Fruit fly (Drosophila melanogaster) whole organism, embryonic: ENCODE results near the gene CG44090.

ENCODE experiments used
- Asciz ChIP-seq: fragments of 200-800 bp; sonication (Bioruptor generic); optimal IDR thresholded peaks from 2 replicates; lab custom pipeline; 2017; ENCODE audit warnings: missing biosample characterization, mild to moderate bottlenecking, missing genetic modification characterization, missing genetic modification reagents
- Atf6 ChIP-seq: fragments of 200-800 bp; sonication (Bioruptor generic); IDR thresholded peaks from 2 replicates; pipeline ENCODE4 v1.3.6; 2022; ENCODE audit warnings: missing biosample characterization, missing genetic modification characterization
- CG10147 ChIP-seq: fragments of 200-800 bp; sonication (Bioruptor generic); optimal IDR thresholded peaks from 2 replicates; lab custom pipeline; 2019; ENCODE audit warnings: missing biosample characterization, mild to moderate bottlenecking, missing genetic modification characterization, moderate library complexity
- CG10321 ChIP-seq: fragments of 200-800 bp; sonication (Bioruptor generic); IDR thresholded peaks from 2 replicates; pipeline ENCODE4 v1.3.6; 2022; ENCODE audit warnings: missing biosample characterization, missing genetic modification characterization
- CG12769 ChIP-seq: fragments of 200-800 bp; sonication (Bioruptor generic); optimal IDR thresholded peaks from 2 replicates; lab custom pipeline; 2019; ENCODE audit warnings: missing biosample characterization, mild to moderate bottlenecking, missing genetic modification characterization, moderate library complexity
- CG15073 ChIP-seq: fragments of 200-800 bp; sonication (Bioruptor generic); optimal IDR thresholded peaks from 2 replicates; lab custom pipeline; 2016; ENCODE audit warnings: missing biosample characterization, missing genetic modification characterization
- CG15269 ChIP-seq: fragments of 200-800 bp; sonication (Bioruptor generic); optimal IDR thresholded peaks from 2 replicates; lab custom pipeline; 2018; ENCODE audit warnings: missing biosample characterization, mild to moderate bottlenecking, missing genetic modification characterization, moderate library complexity
- CG15479 ChIP-seq: fragments of 200-800 bp; sonication (Bioruptor generic); optimal IDR thresholded peaks from 3 replicates; lab custom pipeline; 2019; ENCODE audit warnings: missing biosample characterization, mild to moderate bottlenecking, missing genetic modification characterization, moderate library complexity
- CG15514 ChIP-seq: fragments of 200-800 bp; sonication (Bioruptor generic); optimal IDR thresholded peaks from 3 replicates; lab custom pipeline; 2017; ENCODE audit warnings: missing biosample characterization, missing genetic modification characterization, mild to moderate bottlenecking, moderate library complexity, missing genetic modification reagents
- CG17328 ChIP-seq: fragments of 200-800 bp; sonication (Bioruptor generic); IDR thresholded peaks from 2 replicates; pipeline ENCODE4 v1.3.6; 2022; ENCODE audit warnings: missing biosample characterization, missing genetic modification characterization
- CG18599 ChIP-seq: fragments of 200-800 bp; sonication (Bioruptor generic); optimal IDR thresholded peaks from 3 replicates; lab custom pipeline; 2017; ENCODE audit warnings: missing biosample characterization, missing genetic modification characterization, mild to moderate bottlenecking, moderate library complexity, missing genetic modification reagents
- CG2875 ChIP-seq: fragments of 200-800 bp; sonication (Bioruptor generic); optimal IDR thresholded peaks from 2 replicates; lab custom pipeline; 2017; ENCODE audit warnings: missing biosample characterization, mild to moderate bottlenecking, missing genetic modification characterization, missing genetic modification reagents
- CG4360 ChIP-seq: fragments of 200-800 bp; sonication (Bioruptor generic); IDR thresholded peaks from 2 replicates; pipeline ENCODE4 v1.3.6; 2022; ENCODE audit warnings: missing biosample characterization, missing genetic modification characterization
- CG4854 ChIP-seq: fragments of 200-800 bp; sonication (Bioruptor generic); optimal IDR thresholded peaks from 2 replicates; lab custom pipeline; 2016; ENCODE audit warnings: missing biosample characterization, missing genetic modification characterization, inconsistent platforms
- CG5953 ChIP-seq: fragments of 200-800 bp; sonication (Bioruptor generic); IDR thresholded peaks from 2 replicates; pipeline ENCODE4 v1.3.6; 2022; ENCODE audit warnings: missing biosample characterization, missing genetic modification characterization
- CG6854 ChIP-seq: fragments of 200-800 bp; sonication (Bioruptor generic); optimal IDR thresholded peaks from 3 replicates; lab custom pipeline; 2017; ENCODE audit warnings: missing biosample characterization, mild to moderate bottlenecking, missing genetic modification characterization
- CG7987 ChIP-seq: fragments of 200-800 bp; sonication (Bioruptor generic); optimal IDR thresholded peaks from 2 replicates; lab custom pipeline; 2018; ENCODE audit warnings: missing biosample characterization, mild to moderate bottlenecking, missing genetic modification characterization, moderate library complexity
- CoRest ChIP-seq: fragments of 200-800 bp; sonication (Bioruptor generic); optimal IDR thresholded peaks from 3 replicates; lab custom pipeline; 2018; ENCODE audit warnings: missing biosample characterization, mild to moderate bottlenecking, missing genetic modification characterization, moderate library complexity
- Dbx ChIP-seq: fragments of 200-800 bp; sonication (Bioruptor generic); IDR thresholded peaks from 3 replicates; pipeline ENCODE4 v1.3.6; 2022; ENCODE audit warnings: missing biosample characterization, missing genetic modification characterization
- Dip2 ChIP-seq: fragments of 200-800 bp; sonication (Bioruptor generic); IDR thresholded peaks from 2 replicates; pipeline ENCODE4 v1.3.6; 2022; ENCODE audit warnings: missing biosample characterization, missing genetic modification characterization
- Dll ChIP-seq: fragments of 200-800 bp; sonication (Bioruptor generic); IDR thresholded peaks from 4 replicates; pipeline ENCODE4 v1.3.6; 2022; ENCODE audit warnings: missing biosample characterization, missing genetic modification characterization; ENCODE audit not compliant: partially characterized antibody
- Dp ChIP-seq: fragments of 200-800 bp; sonication (Bioruptor generic); optimal IDR thresholded peaks from 2 replicates; lab custom pipeline; 2018; ENCODE audit warnings: missing biosample characterization, mild to moderate bottlenecking, missing genetic modification characterization, moderate library complexity
- E2f1 ChIP-seq: fragments of 200-800 bp; sonication (Bioruptor generic); IDR thresholded peaks from 2 replicates; pipeline ENCODE4 v1.3.6; 2022; ENCODE audit warnings: missing biosample characterization, missing genetic modification characterization
- Elba2 ChIP-seq: fragments of 200-800 bp; sonication (Bioruptor generic); optimal IDR thresholded peaks from 3 replicates; lab custom pipeline; 2016; ENCODE audit warnings: missing biosample characterization, missing genetic modification characterization
- Gsc ChIP-seq: fragments of 200-800 bp; sonication (Bioruptor generic); IDR thresholded peaks from 2 replicates; pipeline ENCODE4 v1.3.6; 2022; ENCODE audit warnings: missing biosample characterization, missing genetic modification characterization
- H2.0 ChIP-seq: fragments of 200-800 bp; sonication (Bioruptor generic); IDR thresholded peaks from 2 replicates; pipeline ENCODE4 v1.3.6; 2022; ENCODE audit warnings: missing biosample characterization, missing genetic modification characterization
- Hr39 ChIP-seq: fragments of >200 bp; optimal IDR thresholded peaks from 2 replicates; lab custom pipeline; 2017
- Hr78 ChIP-seq, 2 experiments: fragments of 200-800 bp in 1 of 2; fragments of >200 bp in 1 of 2; sonication (Bioruptor generic) in 1 of 2; optimal IDR thresholded peaks; 2 replicates each; lab custom pipeline; 2017 to 2019; ENCODE audit warnings: missing biosample characterization in 2 of 2, missing genetic modification characterization in 2 of 2, mild to moderate bottlenecking in 1 of 2, moderate library complexity in 1 of 2
- MTF-1 ChIP-seq: fragments of 200-800 bp; sonication (Bioruptor generic); optimal IDR thresholded peaks from 2 replicates; lab custom pipeline; 2018; ENCODE audit warnings: missing biosample characterization, mild to moderate bottlenecking, missing genetic modification characterization, borderline replicate concordance
- Mad ChIP-seq: fragments of 200-800 bp; sonication (Bioruptor generic); optimal IDR thresholded peaks from 2 replicates; lab custom pipeline; 2016; ENCODE audit warnings: missing biosample characterization, missing genetic modification characterization
- Max ChIP-seq: fragments of 200-800 bp; sonication (Bioruptor generic); optimal IDR thresholded peaks from 2 replicates; lab custom pipeline; 2016; ENCODE audit warnings: missing biosample characterization, mild to moderate bottlenecking, missing genetic modification characterization
- Nf-YB ChIP-seq: fragments of 200-800 bp; sonication (Bioruptor generic); optimal IDR thresholded peaks from 3 replicates; lab custom pipeline; 2019; ENCODE audit warnings: missing biosample characterization, mild to moderate bottlenecking, missing genetic modification characterization, moderate library complexity
- Xbp1 ChIP-seq: fragments of 200-800 bp; sonication (Bioruptor generic); optimal IDR thresholded peaks from 3 replicates; lab custom pipeline; 2016; ENCODE audit warnings: missing biosample characterization, mild to moderate bottlenecking, missing genetic modification characterization
- YL-1 ChIP-seq: fragments of 200-800 bp; sonication (Bioruptor generic); optimal IDR thresholded peaks from 3 replicates; lab custom pipeline; 2017; ENCODE audit warnings: missing biosample characterization, mild to moderate bottlenecking, missing genetic modification characterization
- ab ChIP-seq: fragments of 200-800 bp; sonication (Bioruptor generic); optimal IDR thresholded peaks from 2 replicates; lab custom pipeline; 2016; ENCODE audit warnings: missing biosample characterization, missing genetic modification characterization
- ac ChIP-seq: fragments of 200-800 bp; sonication (Bioruptor generic); optimal IDR thresholded peaks from 3 replicates; lab custom pipeline; 2017; ENCODE audit warnings: missing biosample characterization, mild to moderate bottlenecking, missing genetic modification characterization
- ase ChIP-seq: fragments of 200-800 bp; sonication (Bioruptor generic); IDR thresholded peaks from 3 replicates; pipeline ENCODE4 v1.3.6; 2022; ENCODE audit warnings: missing biosample characterization, missing genetic modification characterization
- bigmax ChIP-seq: fragments of 200-800 bp; sonication (Bioruptor generic); optimal IDR thresholded peaks from 2 replicates; lab custom pipeline; 2018; ENCODE audit warnings: missing biosample characterization, mild to moderate bottlenecking, missing genetic modification characterization
- br ChIP-seq: fragments of >200 bp; optimal IDR thresholded peaks from 2 replicates; lab custom pipeline; 2017
- emc ChIP-seq: fragments of 200-800 bp; sonication (Bioruptor generic); optimal IDR thresholded peaks from 2 replicates; lab custom pipeline; 2016; ENCODE audit warnings: missing biosample characterization, missing genetic modification characterization
- exex ChIP-seq: fragments of 200-800 bp; sonication (Bioruptor generic); optimal IDR thresholded peaks from 4 replicates; lab custom pipeline; 2018; ENCODE audit warnings: missing biosample characterization, mild to moderate bottlenecking, missing genetic modification characterization, moderate library complexity
- lilli ChIP-seq: fragments of 200-800 bp; sonication (Bioruptor generic); optimal IDR thresholded peaks from 3 replicates; lab custom pipeline; 2016; ENCODE audit warnings: missing biosample characterization, missing genetic modification characterization
- lola ChIP-seq, 3 experiments: fragments of >200 bp in 2 of 3; fragments of 200-800 bp in 1 of 3; sonication (Bioruptor generic) in 1 of 3; optimal IDR thresholded peaks; 2 replicates each; lab custom pipeline; 2017 to 2019; ENCODE audit warnings: missing biosample characterization in 3 of 3, missing genetic modification characterization in 3 of 3, mild to moderate bottlenecking in 1 of 3, moderate library complexity in 1 of 3
- org-1 ChIP-seq: fragments of 200-800 bp; sonication (Bioruptor generic); optimal IDR thresholded peaks from 2 replicates; lab custom pipeline; 2017; ENCODE audit warnings: missing biosample characterization, missing genetic modification characterization
- pita ChIP-seq: fragments of 200-800 bp; sonication (Bioruptor generic); optimal IDR thresholded peaks from 2 replicates; lab custom pipeline; 2017; ENCODE audit warnings: missing biosample characterization, mild to moderate bottlenecking, missing genetic modification characterization
- slou ChIP-seq: fragments of 200-800 bp; sonication (Bioruptor generic); optimal IDR thresholded peaks from 3 replicates; lab custom pipeline; 2016; ENCODE audit warnings: missing biosample characterization, missing genetic modification characterization
- sob ChIP-seq: fragments of 200-800 bp; sonication (Bioruptor generic); IDR thresholded peaks from 2 replicates; pipeline ENCODE4 v1.3.6; 2022; ENCODE audit warnings: missing biosample characterization, missing genetic modification characterization
- tup ChIP-seq: fragments of 200-800 bp; sonication (Bioruptor generic); optimal IDR thresholded peaks from 2 replicates; lab custom pipeline; 2016; ENCODE audit warnings: missing biosample characterization, mild to moderate bottlenecking, missing genetic modification characterization, moderate library complexity
- zfh1 ChIP-seq: fragments of 200-800 bp; sonication (Bioruptor generic); IDR thresholded peaks from 3 replicates; pipeline ENCODE4 v1.3.6; 2022; ENCODE audit warnings: missing biosample characterization, missing genetic modification characterization

Gene CG44090

DNA sequence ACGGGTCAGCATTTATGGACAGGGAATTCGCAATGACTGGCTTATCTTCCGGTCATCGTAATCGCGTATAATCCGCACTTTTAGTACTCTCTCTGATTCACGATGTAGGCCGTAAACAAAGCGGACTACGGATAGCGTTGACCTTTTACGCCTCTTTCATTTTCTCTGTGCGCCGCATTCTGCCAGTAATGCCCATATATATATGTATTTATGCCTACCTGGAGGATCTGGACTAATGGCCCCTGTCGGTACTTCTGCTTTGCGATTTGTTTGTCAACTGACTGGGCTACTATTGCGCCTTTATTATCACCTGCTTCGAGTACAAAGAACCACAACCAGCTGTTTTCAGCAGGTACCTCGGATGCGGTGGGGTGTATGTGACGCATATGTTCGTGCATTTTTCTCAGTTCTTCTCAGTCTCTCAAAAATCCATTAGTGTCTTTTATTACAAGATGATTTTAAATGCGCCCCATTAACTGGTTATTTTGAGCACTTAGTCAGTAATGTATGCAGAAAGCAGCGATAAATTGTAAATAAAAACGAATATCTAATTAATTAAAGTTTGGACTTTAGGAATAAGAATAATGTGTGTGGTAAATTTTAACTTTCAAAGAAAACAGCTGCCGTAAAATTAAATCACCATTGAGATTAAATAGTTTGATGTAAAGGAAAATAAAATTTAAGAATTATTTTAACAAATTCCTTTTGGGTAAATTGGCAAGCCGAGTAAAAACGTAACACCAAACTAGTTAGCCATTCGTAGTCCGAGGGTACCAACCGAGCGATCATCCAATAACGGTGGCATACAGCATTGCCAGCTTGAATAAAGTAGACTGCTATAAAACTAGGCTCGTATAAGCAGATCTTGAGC lies 39.7 kb downstream of the CG44090 start, which contains the start of gene CREG (continued):
- TF ChIP-seq Dip2 (GFP tag; lab: Robert Waterston, UW) (no peak), ac (peak; percentile 40), Dll (GFP tag; lab: Robert Waterston, UW) (no peak), Elba2 (GFP tag; lab: Kevin White, UChicago) (peak; percentile 58), ase (GFP tag; lab: Robert Waterston, UW) (no peak), Dbx (GFP tag; lab: Robert Waterston, UW) (no peak), org-1 (peak; percentile 6), CG15479 (GFP tag; lab: Kevin White, UChicago) (peak; percentile 95), bigmax (GFP tag; lab: Kevin White, UChicago) (no peak), CG18599 (GFP tag; lab: Kevin White, UChicago) (no peak), CG4854 (GFP tag; lab: Kevin White, UChicago) (no peak), pita (no peak), CG4360 (GFP tag; lab: Robert Waterston, UW) (no peak), Mad (no peak), CG2875 (GFP tag; lab: Kevin White, UChicago) (no peak), MTF-1 (GFP tag; lab: Kevin White, UChicago) (no peak), CG10321 (GFP tag; lab: Robert Waterston, UW) (no peak), Nf-YB (GFP tag; lab: Kevin White, UChicago) (no peak), Gsc (GFP tag; lab: Robert Waterston, UW) (no peak), br (lab: Kevin White, UChicago) (no peak), lola (GFP tag; optimal IDR thresholded peaks at IDR 0.05; lab: Kevin White, UChicago) (peak in 1 of 3 experiments; percentile 57), exex (tag; lab: Kevin White, UChicago) (no peak), Dp (no peak), Asciz (GFP tag; lab: Kevin White, UChicago) (no peak), CG10147 (GFP tag; lab: Kevin White, UChicago) (no peak), Hr39 (lab: Kevin White, UChicago) (no peak), slou (GFP tag; lab: Kevin White, UChicago) (no peak), tup (GFP tag; lab: Kevin White, UChicago) (no peak), CG6854 (GFP tag; lab: Kevin White, UChicago) (no peak), Xbp1 (GFP tag; lab: Kevin White, UChicago) (peak; percentile 10), CG17328 (GFP tag; lab: Robert Waterston, UW) (no peak), CG12769 (tag; lab: Kevin White, UChicago) (no peak), CG15514 (GFP tag; lab: Kevin White, UChicago) (no peak), E2f1 (GFP tag; lab: Robert Waterston, UW) (peak; percentile 29; the same call in 1 of the 2 replicates), sob (no peak), H2.0 (GFP tag; lab: Robert Waterston, UW) (no peak), Hr78 (GFP tag; optimal IDR thresholded peaks at IDR 0.05; lab: Kevin White, UChicago) (no peak), ab (GFP tag; lab: Kevin White, UChicago) (no peak), zfh1 (0 out of 3 replicates have a peak, but pooled peaks have one; percentile 38), lilli (GFP tag; lab: Kevin White, UChicago) (peak; percentile 17), CG15073 (GFP tag; lab: Kevin White, UChicago) (no peak), CG7987 (GFP tag; lab: Kevin White, UChicago) (no peak), Atf6 (GFP tag; lab: Robert Waterston, UW) (no peak), CoRest (tag; lab: Kevin White, UChicago) (peak; percentile 45), CG5953 (GFP tag; lab: Robert Waterston, UW) (no peak), emc (GFP tag; lab: Kevin White, UChicago) (no peak), YL-1 (GFP tag; lab: Kevin White, UChicago) (peak; percentile 32), CG15269 (no peak), Max (peak; percentile 8)
